Worm (Caenorhabditis elegans): ENCODE measurements around the gene srh-23.

- TF ChIP-seq ama-1 (optimal IDR thresholded peaks at IDR 0.05) = no peak
- no peak for TF ChIP-seq jun-1 (tag; optimal IDR thresholded peaks at IDR 0.05)
- TF ChIP-seq nfya-1 (tag; optimal IDR thresholded peaks at IDR 0.05; ENCODE audit: insufficient read depth) = no peak
- no peak for TF ChIP-seq daf-12 (tag; optimal IDR thresholded peaks at IDR 0.05)
- TF ChIP-seq unc-62 (GFP tag; optimal IDR thresholded peaks at IDR 0.05) = no peak
- TF ChIP-seq ztf-11 (tag; optimal IDR thresholded peaks at IDR 0.05) = no peak
- TF ChIP-seq nhr-12 (tag; optimal IDR thresholded peaks at IDR 0.05) = no peak
These were observed 42.1 kb downstream of the srh-23 start, which contains the start of gene tam-1 for ce11 chrV:4962968-4963367.
